Worm (Caenorhabditis elegans) whole organism, late embryonic: Measurements from ENCODE around the gene dhrr-1.

Experiments
- T23F11.4 ChIP-seq: fragments of 200-800 bp; sonication (Bioruptor generic); optimal IDR thresholded peaks from 2 replicates; lab custom pipeline; 2018; ENCODE audit warnings: mild to moderate bottlenecking, missing genetic modification characterization, missing compliant biosample characterization
- ahr-1 ChIP-seq: sonication (generic microtip); optimal IDR thresholded peaks from 2 replicates; lab custom pipeline; 2016; ENCODE audit warnings: missing genetic modification characterization, missing compliant biosample characterization
- ama-1 ChIP-seq: fragments of 150-350 bp; optimal IDR thresholded peaks from 2 replicates; lab custom pipeline; 2014
- ceh-14 ChIP-seq: sonication (generic microtip); optimal IDR thresholded peaks from 2 replicates; lab custom pipeline; 2016; ENCODE audit warnings: missing genotype, missing genetic modification characterization, missing compliant biosample characterization
- ceh-24 ChIP-seq: sonication (generic microtip); optimal IDR thresholded peaks from 2 replicates; lab custom pipeline; 2016; ENCODE audit warnings: mild to moderate bottlenecking, missing genetic modification characterization, missing compliant biosample characterization
- ceh-31 ChIP-seq: sonication (generic microtip); optimal IDR thresholded peaks from 2 replicates; lab custom pipeline; 2016; ENCODE audit warnings: missing genetic modification characterization, missing compliant biosample characterization
- ceh-34 ChIP-seq: sonication (generic microtip); optimal IDR thresholded peaks from 2 replicates; lab custom pipeline; 2016; ENCODE audit warnings: mild to moderate bottlenecking, missing genetic modification characterization, missing compliant biosample characterization
- ceh-45 ChIP-seq: fragments of 200-800 bp; sonication (Bioruptor generic); IDR thresholded peaks from 2 replicates; pipeline ENCODE4 v1.3.6; 2022; ENCODE audit warnings: missing genetic modification reagents, missing genetic modification characterization, missing compliant biosample characterization
- che-1 ChIP-seq: sonication (generic microtip); optimal IDR thresholded peaks from 2 replicates; lab custom pipeline; 2016; ENCODE audit warnings: mild to moderate bottlenecking, missing genetic modification characterization, missing compliant biosample characterization
- elt-4 ChIP-seq: sonication (generic microtip); optimal IDR thresholded peaks from 2 replicates; lab custom pipeline; 2016; ENCODE audit warnings: missing genetic modification characterization, missing compliant biosample characterization
- ets-4 ChIP-seq: sonication (generic microtip); optimal IDR thresholded peaks from 2 replicates; lab custom pipeline; 2016; ENCODE audit warnings: missing genetic modification characterization, missing compliant biosample characterization
- eyg-1 ChIP-seq: sonication (generic microtip); optimal IDR thresholded peaks from 2 replicates; lab custom pipeline; 2016; ENCODE audit warnings: missing genotype, missing genetic modification characterization, missing compliant biosample characterization
- fax-1 ChIP-seq: sonication (generic microtip); optimal IDR thresholded peaks from 2 replicates; lab custom pipeline; 2016; ENCODE audit warnings: missing genotype, missing genetic modification characterization, missing compliant biosample characterization
- fkh-10 ChIP-seq: fragments of 150-350 bp; optimal IDR thresholded peaks from 2 replicates; lab custom pipeline; 2014; ENCODE audit warnings: missing biosample characterization, missing genetic modification reagents, missing genetic modification characterization
- fkh-6 ChIP-seq: sonication (generic microtip); optimal IDR thresholded peaks from 2 replicates; lab custom pipeline; 2016; ENCODE audit warnings: missing genetic modification characterization, missing compliant biosample characterization
- gmeb-2 ChIP-seq: sonication (generic microtip); optimal IDR thresholded peaks from 2 replicates; lab custom pipeline; 2016; ENCODE audit warnings: missing genetic modification characterization, inconsistent platforms, missing compliant biosample characterization
- hlh-13 ChIP-seq: fragments of 200-800 bp; sonication (Bioruptor generic); optimal IDR thresholded peaks from 2 replicates; lab custom pipeline; 2018; ENCODE audit warnings: mild to moderate bottlenecking, missing genetic modification characterization, missing compliant biosample characterization
- hlh-30 ChIP-seq: sonication (generic microtip); optimal IDR thresholded peaks from 2 replicates; lab custom pipeline; 2017; ENCODE audit warnings: antibody characterized with exemption, missing genetic modification characterization, missing compliant biosample characterization; ENCODE audit not compliant: insufficient read depth
- hlh-6 ChIP-seq: sonication (generic microtip); optimal IDR thresholded peaks from 2 replicates; lab custom pipeline; 2016; ENCODE audit warnings: missing genotype, missing genetic modification characterization, missing compliant biosample characterization
- lin-11 ChIP-seq: fragments of 200-800 bp; sonication (Bioruptor generic); optimal IDR thresholded peaks from 2 replicates; lab custom pipeline; 2018; ENCODE audit warnings: mild to moderate bottlenecking, missing genetic modification characterization, missing compliant biosample characterization
- madf-2 ChIP-seq: sonication (generic microtip); optimal IDR thresholded peaks from 2 replicates; lab custom pipeline; 2017; ENCODE audit warnings: missing genetic modification characterization, missing compliant biosample characterization
- mec-3 ChIP-seq: sonication (generic microtip); optimal IDR thresholded peaks from 2 replicates; lab custom pipeline; 2016; ENCODE audit warnings: borderline replicate concordance, missing genetic modification characterization, missing compliant biosample characterization
- nhr-11 ChIP-seq: fragments of 150-350 bp; optimal IDR thresholded peaks from 2 replicates; lab custom pipeline; 2014; ENCODE audit warnings: missing biosample characterization, missing genetic modification characterization
- nhr-232 ChIP-seq: sonication (generic microtip); optimal IDR thresholded peaks from 2 replicates; lab custom pipeline; 2016; ENCODE audit warnings: missing genetic modification characterization, missing compliant biosample characterization
- npax-4 ChIP-seq: sonication (generic microtip); optimal IDR thresholded peaks from 2 replicates; lab custom pipeline; 2016; ENCODE audit warnings: missing genetic modification characterization, missing compliant biosample characterization
- pat-9 ChIP-seq: fragments of 200-800 bp; sonication (Bioruptor generic); optimal IDR thresholded peaks from 2 replicates; lab custom pipeline; 2018; ENCODE audit warnings: mild to moderate bottlenecking, missing genetic modification characterization, moderate library complexity, missing compliant biosample characterization
- pha-2 ChIP-seq: sonication (generic microtip); optimal IDR thresholded peaks from 2 replicates; lab custom pipeline; 2017; ENCODE audit warnings: mild to moderate bottlenecking, missing genetic modification characterization, missing compliant biosample characterization
- pqm-1 ChIP-seq: sonication (generic microtip); optimal IDR thresholded peaks from 2 replicates; lab custom pipeline; 2016; ENCODE audit warnings: missing genetic modification characterization, missing compliant biosample characterization
- ref-2 ChIP-seq: sonication (generic microtip); optimal IDR thresholded peaks from 2 replicates; lab custom pipeline; 2016; ENCODE audit warnings: missing genetic modification characterization, missing compliant biosample characterization
- rnt-1 ChIP-seq: sonication (generic microtip); optimal IDR thresholded peaks from 2 replicates; lab custom pipeline; 2016; ENCODE audit warnings: missing genetic modification characterization, missing compliant biosample characterization
- sdc-2 ChIP-seq: sonication (generic microtip); optimal IDR thresholded peaks from 2 replicates; lab custom pipeline; 2016; ENCODE audit warnings: missing genotype, missing genetic modification characterization, missing compliant biosample characterization
- sox-2 ChIP-seq: fragments of 200-800 bp; sonication (Bioruptor generic); IDR thresholded peaks from 2 replicates; pipeline ENCODE4 v1.3.6; 2022; ENCODE audit warnings: missing genetic modification reagents, missing genetic modification characterization, missing compliant biosample characterization
- syd-9 ChIP-seq: sonication (generic microtip); optimal IDR thresholded peaks from 2 replicates; lab custom pipeline; 2016; ENCODE audit warnings: mild to moderate bottlenecking, missing genetic modification characterization, moderate library complexity, missing compliant biosample characterization
- tbx-2 ChIP-seq: sonication (generic microtip); optimal IDR thresholded peaks from 2 replicates; lab custom pipeline; 2016; ENCODE audit warnings: missing genetic modification characterization, missing compliant biosample characterization
- ttx-3 ChIP-seq: sonication (generic microtip); optimal IDR thresholded peaks from 2 replicates; lab custom pipeline; 2016; ENCODE audit warnings: missing genetic modification reagents, missing genetic modification characterization, missing compliant biosample characterization
- unc-42 ChIP-seq: sonication (generic microtip); optimal IDR thresholded peaks from 2 replicates; lab custom pipeline; 2016; ENCODE audit warnings: missing genotype, missing genetic modification characterization, missing compliant biosample characterization
- unc-55 ChIP-seq: sonication (generic microtip); optimal IDR thresholded peaks from 2 replicates; lab custom pipeline; 2017; ENCODE audit warnings: missing biosample characterization, missing genetic modification reagents, missing genetic modification characterization
- unc-86 ChIP-seq: sonication (generic microtip); optimal IDR thresholded peaks from 2 replicates; lab custom pipeline; 2016; ENCODE audit warnings: missing genetic modification characterization, missing compliant biosample characterization
- zip-5 ChIP-seq: sonication (generic microtip); optimal IDR thresholded peaks from 2 replicates; lab custom pipeline; 2016; ENCODE audit warnings: missing genetic modification characterization, missing compliant biosample characterization
- ztf-16 ChIP-seq: sonication (generic microtip); optimal IDR thresholded peaks from 2 replicates; lab custom pipeline; 2017; ENCODE audit warnings: missing genetic modification characterization, missing compliant biosample characterization

The dhrr-1 gene

DNA sequence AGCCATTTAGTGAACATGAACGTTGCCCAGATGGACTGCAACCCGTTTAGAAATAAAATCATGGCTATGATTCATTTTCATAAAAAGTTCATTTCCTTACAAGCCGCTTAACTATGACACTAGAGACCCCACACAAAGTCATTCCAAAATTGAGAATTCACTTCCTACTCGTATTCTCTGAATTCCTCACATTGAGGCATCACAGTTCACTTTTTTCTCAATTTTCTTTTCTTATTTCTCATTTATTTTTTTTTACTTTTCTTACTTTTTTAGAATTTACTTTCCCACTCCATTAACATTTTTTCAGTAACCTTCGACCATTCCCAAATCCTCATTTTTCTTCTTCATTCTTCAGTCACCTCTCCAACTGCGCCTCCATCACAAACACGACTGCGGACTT is at the start of gene dhrr-1:
TSS of gene dhrr-1 (plus strand) at position 301 of the 400 bp plus-strand sequence.
- no peak for TF ChIP-seq zip-5 (tag; lab: Kevin White, UChicago)
- TF ChIP-seq elt-4, result no peak
- TF ChIP-seq pqm-1 (tag; lab: Kevin White, UChicago), result no peak
- TF ChIP-seq fkh-6 (tag; lab: Kevin White, UChicago), result no peak
- TF ChIP-seq gmeb-2, result no peak
- no peak for TF ChIP-seq unc-55 (GFP tag; lab: Kevin White, UChicago)
- no peak for TF ChIP-seq hlh-6 (tag; lab: Kevin White, UChicago)
- no peak for TF ChIP-seq madf-2 (tag; lab: Kevin White, UChicago)
- TF ChIP-seq pat-9 (tag; lab: Kevin White, UChicago), result no peak
- TF ChIP-seq ets-4, result no peak
- TF ChIP-seq sdc-2 (tag; lab: Kevin White, UChicago), result no peak
- TF ChIP-seq syd-9, result no peak
- TF ChIP-seq rnt-1 (tag; lab: Kevin White, UChicago), result no peak
- TF ChIP-seq ztf-16, result no peak
- TF ChIP-seq ama-1 (lab: Kevin White, UChicago), result no peak
- TF ChIP-seq fkh-10, result no peak
- TF ChIP-seq lin-11 (tag; lab: Kevin White, UChicago), result no peak

DNA sequence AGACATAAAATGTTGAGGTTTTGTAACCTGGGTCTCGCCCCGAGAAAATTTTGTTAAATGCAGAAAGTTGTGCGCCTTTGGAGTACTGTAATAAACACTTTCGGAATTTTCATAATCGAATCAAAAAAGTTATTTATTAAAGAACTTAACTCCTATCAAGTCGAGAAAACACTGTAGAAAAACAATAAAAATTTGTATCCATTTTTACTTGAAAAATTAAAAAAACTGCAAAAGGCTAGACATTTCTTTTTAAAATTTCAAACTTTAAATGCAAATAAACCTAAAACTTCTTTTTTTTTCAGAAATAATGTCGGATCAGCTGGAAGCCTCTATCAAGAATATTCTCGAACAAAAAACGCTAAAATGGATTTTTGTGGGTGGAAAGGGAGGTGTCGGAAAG is 49.7 kb upstream of the dhrr-1 start, which contains the start of gene asna-1:
TSS of gene asna-1 (plus strand) at position 301 of the 400 bp plus-strand sequence.
- TF ChIP-seq mec-3 (no peak), hlh-30 (tag; lab: Kevin White, UChicago) (no peak), hlh-13 (GFP tag; lab: Kevin White, UChicago) (no peak), eyg-1 (tag; lab: Kevin White, UChicago) (no peak), unc-86 (tag; lab: Kevin White, UChicago) (no peak), T23F11.4 (GFP tag; lab: Kevin White, UChicago) (no peak), ceh-24 (tag; lab: Kevin White, UChicago) (no peak), ceh-34 (tag; lab: Kevin White, UChicago) (no peak), syd-9 (no peak), che-1 (tag; lab: Kevin White, UChicago) (no peak), ceh-45 (GFP tag; lab: Robert Waterston, UW) (no peak), ahr-1 (tag; lab: Kevin White, UChicago) (no peak), nhr-232 (no peak), hlh-6 (tag; lab: Kevin White, UChicago) (no peak), ttx-3 (tag; lab: Kevin White, UChicago) (no peak)

DNA sequence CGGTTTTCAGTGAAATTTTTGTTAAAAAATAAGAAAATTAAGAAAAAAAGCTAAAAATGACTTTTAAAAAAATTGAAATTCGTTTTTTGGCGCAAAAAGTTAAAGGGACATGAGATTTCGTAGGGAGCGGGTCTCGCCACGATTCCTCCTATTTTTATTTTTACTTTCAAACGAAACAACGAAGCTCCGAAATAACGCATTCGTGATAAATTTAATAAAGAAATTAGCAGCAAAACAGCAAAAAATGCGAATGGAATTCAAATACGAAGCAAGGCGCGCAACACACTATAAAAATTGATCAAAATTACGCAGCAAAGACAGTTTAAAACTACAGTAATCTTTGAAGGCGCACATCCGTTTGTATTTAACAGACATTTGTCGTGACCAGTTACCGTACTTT is 44.7 kb upstream of the dhrr-1 start:
- peak; percentile 56 for TF ChIP-seq unc-42 (tag; lab: Kevin White, UChicago)
- TF ChIP-seq ceh-31 (tag; lab: Kevin White, UChicago), result no peak
- no peak for TF ChIP-seq ama-1 (lab: Kevin White, UChicago)

DNA sequence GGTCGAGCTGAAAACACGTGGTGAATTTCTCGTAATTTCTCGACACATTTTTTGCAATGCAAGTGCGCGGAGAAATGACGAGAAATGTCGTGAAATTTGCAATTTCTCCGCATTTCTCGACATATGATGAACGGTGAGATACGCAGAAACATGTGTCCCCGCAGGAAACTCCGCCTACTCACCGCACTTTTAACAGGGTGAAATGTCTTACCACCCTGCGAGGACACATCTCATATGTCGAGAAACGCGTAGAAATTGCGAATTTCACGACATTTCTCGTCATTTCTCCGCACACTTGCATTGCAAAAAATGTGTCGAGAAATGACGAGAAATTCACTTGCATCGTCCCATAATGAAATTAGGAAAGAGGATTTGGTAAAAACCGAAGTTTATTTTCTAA is 43.4 kb upstream of the dhrr-1 start:
- TF ChIP-seq ref-2, result peak; percentile 45
- peak; percentile 11 for TF ChIP-seq tbx-2
- TF ChIP-seq ceh-31 (tag; lab: Kevin White, UChicago), result peak; percentile 8

DNA sequence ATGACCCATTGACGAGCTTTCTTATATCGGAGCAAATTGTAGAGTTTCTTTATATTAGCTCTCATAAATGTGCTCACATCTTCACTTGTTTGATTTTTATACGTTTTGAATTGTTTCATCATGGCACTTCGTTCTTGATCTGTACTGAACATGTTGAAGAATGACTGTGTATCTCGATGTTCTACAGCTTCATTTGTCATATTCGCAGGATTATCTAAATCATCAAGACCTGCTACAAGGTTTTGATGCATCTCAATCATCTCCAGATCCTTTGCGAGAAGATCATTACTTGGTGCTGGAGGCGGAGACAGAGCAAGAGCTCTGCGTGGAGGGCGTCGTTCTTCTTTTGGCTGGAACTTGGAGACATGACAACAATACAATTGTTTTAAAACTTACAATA is 41.2 kb upstream of the dhrr-1 start:
- TF ChIP-seq pat-9 (tag; lab: Kevin White, UChicago), result no peak
- no peak for TF ChIP-seq pha-2 (tag; lab: Kevin White, UChicago)
- TF ChIP-seq fax-1 (tag; lab: Kevin White, UChicago), result no peak
- no peak for TF ChIP-seq sox-2 (GFP tag; lab: Robert Waterston, UW)
- no peak for TF ChIP-seq nhr-11
- TF ChIP-seq npax-4, result no peak
- no peak for TF ChIP-seq ceh-24 (tag; lab: Kevin White, UChicago)
- no peak for TF ChIP-seq ceh-14 (tag; lab: Kevin White, UChicago)
